Worm (Caenorhabditis elegans) whole organism, L4 larva: ENCODE measurements around the gene cuc-1.

ENCODE experiments used
- T20F7.1 ChIP-seq: fragments of 200-800 bp; sonication (Bioruptor generic); optimal IDR thresholded peaks from 2 replicates; lab custom pipeline; 2018; ENCODE audit warnings: mild to moderate bottlenecking, missing genetic modification characterization, missing compliant biosample characterization
- ama-1 ChIP-seq: fragments of 150-350 bp; optimal IDR thresholded peaks from 2 replicates; lab custom pipeline; 2014; ENCODE audit warnings: inconsistent platforms, mixed read lengths
- attf-4 ChIP-seq: sonication (generic microtip); optimal IDR thresholded peaks from 3 replicates; lab custom pipeline; 2017; ENCODE audit warnings: missing biosample characterization, missing genetic modification characterization
- ceh-20 ChIP-seq: fragments of 200-800 bp; sonication (Bioruptor generic); IDR thresholded peaks from 2 replicates; pipeline ENCODE4 v1.3.6; 2022; ENCODE audit warnings: missing genetic modification reagents, missing genetic modification characterization, missing compliant biosample characterization
- ceh-28 ChIP-seq: fragments of 150-350 bp; optimal IDR thresholded peaks from 2 replicates; lab custom pipeline; 2014; ENCODE audit warnings: missing biosample characterization, missing genetic modification reagents, missing genetic modification characterization
- ceh-32 ChIP-seq: sonication (generic microtip); optimal IDR thresholded peaks from 2 replicates; lab custom pipeline; 2016; ENCODE audit warnings: mild to moderate bottlenecking, missing genetic modification characterization, missing compliant biosample characterization; ENCODE audit not compliant: poor library complexity
- ceh-44 ChIP-seq: fragments of 200-800 bp; sonication (Bioruptor generic); IDR thresholded peaks from 2 replicates; pipeline ENCODE4 v1.3.6; 2022; ENCODE audit warnings: missing genetic modification reagents, missing genetic modification characterization, missing compliant biosample characterization
- ceh-82 ChIP-seq: sonication (generic microtip); optimal IDR thresholded peaks from 2 replicates; lab custom pipeline; 2017; ENCODE audit warnings: missing biosample characterization, missing genetic modification characterization
- ces-1 ChIP-seq: fragments of 150-350 bp; sonication (generic microtip); optimal IDR thresholded peaks from 4 replicates; lab custom pipeline; 2014; ENCODE audit warnings: missing biosample characterization, missing genetic modification reagents, missing genetic modification characterization
- dpl-1 ChIP-seq: fragments of 150-350 bp; optimal IDR thresholded peaks from 2 replicates; lab custom pipeline; 2014; ENCODE audit warnings: missing biosample characterization, missing genetic modification reagents, missing genetic modification characterization
- duxl-1 ChIP-seq: sonication (generic microtip); optimal IDR thresholded peaks from 2 replicates; lab custom pipeline; 2016; ENCODE audit warnings: mild to moderate bottlenecking, missing genetic modification characterization, moderate library complexity, missing compliant biosample characterization; ENCODE audit not compliant: poor library complexity
- egl-27 ChIP-seq: sonication (generic microtip); optimal IDR thresholded peaks from 3 replicates; lab custom pipeline; 2017; ENCODE audit warnings: missing biosample characterization, missing genetic modification reagents, missing genetic modification characterization
- egl-43 ChIP-seq: fragments of 200-800 bp; sonication (Bioruptor generic); IDR thresholded peaks from 2 replicates; pipeline ENCODE4 v1.3.6; 2022; ENCODE audit warnings: missing genetic modification reagents, missing genetic modification characterization, missing compliant biosample characterization
- fos-1 ChIP-seq: fragments of 150-350 bp; optimal IDR thresholded peaks from 2 replicates; lab custom pipeline; 2014; ENCODE audit warnings: missing biosample characterization, missing genetic modification characterization
- gei-8 ChIP-seq: fragments of 200-800 bp; sonication (Bioruptor generic); optimal IDR thresholded peaks from 2 replicates; lab custom pipeline; 2018; ENCODE audit warnings: mild to moderate bottlenecking, missing genetic modification characterization, missing compliant biosample characterization
- hlh-11 ChIP-seq: fragments of 200-800 bp; sonication (Bioruptor generic); optimal IDR thresholded peaks from 2 replicates; lab custom pipeline; 2018; ENCODE audit warnings: mild to moderate bottlenecking, missing genetic modification characterization, missing compliant biosample characterization
- hlh-30 ChIP-seq: sonication (generic microtip); optimal IDR thresholded peaks from 2 replicates; lab custom pipeline; 2017; ENCODE audit warnings: antibody characterized with exemption, mild to moderate bottlenecking, missing genetic modification characterization, missing compliant biosample characterization; ENCODE audit not compliant: insufficient read depth
- lin-38 ChIP-seq: fragments of 200-800 bp; sonication (Bioruptor generic); IDR thresholded peaks from 2 replicates; pipeline ENCODE4 v1.3.6; 2022; ENCODE audit warnings: missing genetic modification reagents, missing genetic modification characterization, missing compliant biosample characterization
- lin-39 ChIP-seq: fragments of 150-350 bp; optimal IDR thresholded peaks from 2 replicates; lab custom pipeline; 2014; ENCODE audit warnings: missing biosample characterization, missing genetic modification reagents, missing genetic modification characterization
- madf-5 ChIP-seq, 2 experiments: fragments of 200-800 bp; sonication (Bioruptor generic); IDR thresholded peaks; 2 replicates each; pipeline ENCODE4 v1.3.6; 2022; ENCODE audit warnings: missing compliant biosample characterization in 2 of 2, missing genetic modification characterization in 2 of 2
- mdl-1 ChIP-seq, 2 experiments: fragments of 150-350 bp in 1 of 2; sonication (generic microtip) in 1 of 2; optimal IDR thresholded peaks; 2 replicates each; lab custom pipeline; 2014 to 2017; ENCODE audit warnings: missing biosample characterization in 2 of 2, missing genetic modification characterization in 2 of 2
- mdt-29 ChIP-seq: fragments of 200-800 bp; sonication (Bioruptor generic); IDR thresholded peaks from 2 replicates; pipeline ENCODE4 v1.3.6; 2022; ENCODE audit warnings: missing genetic modification reagents, missing genetic modification characterization, missing compliant biosample characterization
- nhr-237 ChIP-seq: sonication (generic microtip); optimal IDR thresholded peaks from 2 replicates; lab custom pipeline; 2017; ENCODE audit warnings: missing biosample characterization, missing genetic modification characterization
- nhr-28 ChIP-seq: fragments of 150-350 bp; optimal IDR thresholded peaks from 2 replicates; lab custom pipeline; 2014; ENCODE audit warnings: missing biosample characterization, missing genetic modification characterization
- nhr-77 ChIP-seq: fragments of 150-350 bp; optimal IDR thresholded peaks from 2 replicates; lab custom pipeline; 2014; ENCODE audit warnings: missing biosample characterization, missing genetic modification characterization
- pha-4 ChIP-seq, 2 experiments: fragments of 150-350 bp in 1 of 2; fragments of 200-800 bp in 1 of 2; sonication (Bioruptor generic) in 1 of 2; IDR thresholded peaks in 1 of 2; optimal IDR thresholded peaks in 1 of 2; 2 replicates each; pipeline versions ENCODE4 v1.3.6 to Lab custom; 2014 to 2022; ENCODE audit warnings: missing genetic modification characterization in 2 of 2, missing genetic modification reagents in 2 of 2, missing biosample characterization in 1 of 2, missing compliant biosample characterization in 1 of 2
- pqm-1 ChIP-seq: sonication (generic microtip); optimal IDR thresholded peaks from 2 replicates; lab custom pipeline; 2017; ENCODE audit warnings: missing biosample characterization, missing genetic modification characterization
- rbr-2 ChIP-seq: sonication (generic microtip); optimal IDR thresholded peaks from 2 replicates; lab custom pipeline; 2016; ENCODE audit warnings: missing genotype, missing genetic modification characterization, missing compliant biosample characterization
- sdz-12 ChIP-seq: fragments of 200-800 bp; sonication (Bioruptor generic); optimal IDR thresholded peaks from 2 replicates; lab custom pipeline; 2018; ENCODE audit warnings: mild to moderate bottlenecking, missing genetic modification characterization, missing compliant biosample characterization
- tag-97 ChIP-seq: fragments of 200-800 bp; sonication (Bioruptor generic); IDR thresholded peaks from 2 replicates; pipeline ENCODE4 v1.3.6; 2022; ENCODE audit warnings: missing genetic modification characterization, missing compliant biosample characterization
- tra-1 ChIP-seq: fragments of 200-800 bp; sonication (Bioruptor generic); IDR thresholded peaks from 2 replicates; pipeline ENCODE4 v1.3.6; 2022; ENCODE audit warnings: missing genetic modification reagents, missing genetic modification characterization, missing compliant biosample characterization
- unc-39 ChIP-seq: sonication (generic microtip); optimal IDR thresholded peaks from 2 replicates; lab custom pipeline; 2017; ENCODE audit warnings: missing biosample characterization, missing genetic modification characterization
- unc-62 ChIP-seq, 3 experiments: fragments of 150-350 bp in 1 of 3; sonication (generic microtip); optimal IDR thresholded peaks in 2 of 3; peaks in 1 of 3; 1 replicate in 1 of 3; 2 replicates in 2 of 3; lab custom pipeline; 2014 to 2017; ENCODE audit warnings: missing biosample characterization in 3 of 3, missing genetic modification characterization in 3 of 3, missing genetic modification reagents in 3 of 3, missing genotype in 1 of 3
- zip-11 ChIP-seq: fragments of 200-800 bp; sonication (Bioruptor generic); IDR thresholded peaks from 2 replicates; pipeline ENCODE4 v1.3.6; 2022; ENCODE audit warnings: missing genetic modification characterization, missing compliant biosample characterization
- zip-2 ChIP-seq: fragments of 150-350 bp; optimal IDR thresholded peaks from 2 replicates; lab custom pipeline; 2014; ENCODE audit warnings: missing biosample characterization, missing genetic modification characterization

Gene cuc-1

ce11 chrIII:7878852-7879329 lies 18.1 kb upstream of the cuc-1 start, which contains the start of gene sup-18:
Gene sup-18 (minus strand): TSS chrIII:7878902.
- TF ChIP-seq egl-43 (GFP tag; lab: Robert Waterston, UW) (no peak), zip-11 (GFP tag; lab: Robert Waterston, UW) (no peak), unc-62 (GFP tag; optimal IDR thresholded peaks at IDR 0.05 in 1 of 2; lab: Kevin White, UChicago) (peak in 1 of 2 experiments; percentile 36), unc-62 (tag; optimal IDR thresholded peaks at IDR 0.05; lab: Kevin White, UChicago) (no peak), duxl-1 (no peak), T20F7.1 (GFP tag; lab: Kevin White, UChicago) (no peak), ama-1 (lab: Kevin White, UChicago) (no peak)

ce11 chrIII:7877090-7877489 lies 16.3 kb upstream of the cuc-1 start:
- TF ChIP-seq madf-5 (GFP tag; IDR thresholded peaks at IDR 0.05; lab: Robert Waterston, UW): no peak
- peak in 1 of 2 experiments; percentile 93 for TF ChIP-seq unc-62 (GFP tag; optimal IDR thresholded peaks at IDR 0.05 in 1 of 2; lab: Kevin White, UChicago)
- TF ChIP-seq unc-62 (tag; optimal IDR thresholded peaks at IDR 0.05; lab: Kevin White, UChicago): no peak
- TF ChIP-seq, all 104 proteins: peak for 1

ce11 chrIII:7873481-7873880 lies 12.7 kb upstream of the cuc-1 start, which contains the start of gene tyr-1:
Gene tyr-1 (plus strand): TSS chrIII:7873781.
- TF ChIP-seq mdt-29 (GFP tag; lab: Robert Waterston, UW): no peak
- no peak for TF ChIP-seq ceh-20 (GFP tag; lab: Robert Waterston, UW)
- TF ChIP-seq pha-4 (GFP tag; IDR thresholded peaks at IDR 0.05; lab: Robert Waterston, UW): no peak
- no peak for TF ChIP-seq pha-4 (tag; optimal IDR thresholded peaks at IDR 0.05; lab: Kevin White, UChicago)
- no peak for TF ChIP-seq mdl-1 (tag; optimal IDR thresholded peaks at IDR 0.05; lab: Kevin White, UChicago)
- TF ChIP-seq pqm-1 (tag; lab: Kevin White, UChicago): no peak
- no peak for TF ChIP-seq hlh-30 (tag; lab: Kevin White, UChicago)
- no peak for TF ChIP-seq lin-38 (GFP tag; lab: Robert Waterston, UW)
- no peak for TF ChIP-seq zip-2 (tag; lab: Kevin White, UChicago)
- TF ChIP-seq T20F7.1 (GFP tag; lab: Kevin White, UChicago): no peak
- TF ChIP-seq ces-1: no peak
- no peak for TF ChIP-seq unc-39 (tag; lab: Kevin White, UChicago)
- TF ChIP-seq ceh-28: no peak
- no peak for TF ChIP-seq attf-4 (tag; lab: Kevin White, UChicago)
- no peak for TF ChIP-seq egl-27 (tag; lab: Kevin White, UChicago)
- TF ChIP-seq ceh-32 (tag; lab: Kevin White, UChicago): no peak
- no peak for TF ChIP-seq fos-1 (tag; lab: Kevin White, UChicago)

ce11 chrIII:7872776-7873175 lies 12.0 kb upstream of the cuc-1 start:
- no peak for TF ChIP-seq tra-1 (GFP tag; lab: Robert Waterston, UW)
- TF ChIP-seq dpl-1 (GFP tag; lab: Kevin White, UChicago): no peak
- no peak for TF ChIP-seq lin-39
- peak in 1 of 2 experiments; percentile 56 for TF ChIP-seq unc-62 (GFP tag; optimal IDR thresholded peaks at IDR 0.05 in 1 of 2; lab: Kevin White, UChicago)
- TF ChIP-seq unc-62 (tag; optimal IDR thresholded peaks at IDR 0.05; lab: Kevin White, UChicago): no peak
- no peak for TF ChIP-seq hlh-11 (tag; lab: Kevin White, UChicago)
- TF ChIP-seq ceh-82: no peak
- peak; percentile 48 for TF ChIP-seq nhr-28
- no peak for TF ChIP-seq rbr-2
- TF ChIP-seq mdl-1 (tag; optimal IDR thresholded peaks at IDR 0.05; lab: Kevin White, UChicago): peak in 1 of 2 experiments; percentile 23
- no peak for TF ChIP-seq nhr-237 (tag; lab: Kevin White, UChicago)
- TF ChIP-seq hlh-30 (tag; lab: Kevin White, UChicago): peak; percentile 24
- TF ChIP-seq ces-1: no peak
- TF ChIP-seq sdz-12: no peak
- TF ChIP-seq, all 104 proteins: peak for 4

ce11 chrIII:7866189-7866588 lies 5.4 kb upstream of the cuc-1 start, which contains the start of gene cup-4:
Gene cup-4 (plus strand): TSS chrIII:7866489.
- no peak for TF ChIP-seq nhr-77
- TF ChIP-seq gei-8 (GFP tag; lab: Kevin White, UChicago): no peak
- TF ChIP-seq ceh-44 (GFP tag; lab: Robert Waterston, UW): no peak
- TF ChIP-seq tag-97 (GFP tag; lab: Robert Waterston, UW): no peak
